Worm (Caenorhabditis elegans): Measurements from ENCODE around the gene nhr-268.
"Not testable (repeated sequence)": the region's sequence is repeated elsewhere in the genome, so short reads cannot be mapped to it uniquely, and the experiment has no call there.

DNA sequence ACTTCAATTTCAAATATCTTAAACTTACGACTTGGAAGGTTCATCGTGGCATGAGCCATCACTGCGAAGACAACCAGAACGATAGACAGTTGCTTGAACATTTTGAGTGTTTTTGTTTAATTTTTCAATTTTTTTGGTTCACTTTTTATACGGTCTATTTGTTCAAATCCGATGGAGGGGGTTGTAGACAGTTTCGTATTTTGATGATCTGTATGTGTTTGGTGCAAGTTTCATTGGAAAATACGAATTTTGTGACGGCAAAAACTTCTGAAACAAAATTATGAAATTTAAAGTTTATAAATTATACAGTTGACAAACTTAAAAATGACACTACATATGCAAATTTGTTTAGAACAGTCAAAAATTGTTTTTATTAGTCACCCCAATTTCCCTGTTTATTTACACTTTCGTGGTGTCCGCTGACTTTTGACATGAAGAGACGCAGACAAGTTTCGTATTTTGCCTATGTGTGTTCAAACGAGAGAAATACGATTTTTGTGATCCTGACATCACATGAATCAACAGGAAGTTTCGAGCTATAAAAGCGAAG, 42.4 kb upstream of the nhr-268 start, which contains the start of the genes C55A1.7 and C55A1.6:
- TF ChIP-seq dao-5, him-1 (tag; optimal IDR thresholded peaks at IDR 0.05): not testable (repeated sequence)

Measured in whole organism, L4/young adult.